Fruit fly (Drosophila melanogaster): ENCODE results near the gene CG3108.

DNA sequence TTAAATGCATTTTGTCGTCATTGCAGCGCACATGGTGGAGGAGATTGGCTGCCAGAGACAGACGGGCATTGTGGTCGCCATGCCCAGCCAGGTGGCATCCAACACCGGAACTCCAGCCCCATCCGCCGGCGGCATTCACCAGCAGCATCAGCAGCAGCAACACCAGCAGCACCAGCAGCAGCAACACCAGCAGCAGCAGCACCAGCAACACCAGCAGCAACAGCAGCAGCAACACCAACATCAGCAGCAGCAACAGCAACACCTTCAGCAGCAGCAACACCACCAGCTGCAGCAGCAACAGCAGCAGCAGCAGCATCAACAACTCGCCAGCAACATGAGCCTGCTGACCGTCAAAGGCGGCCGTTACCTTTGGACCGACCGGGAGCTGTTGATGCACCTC, 28.6 kb downstream of the CG3108 start:
- TF ChIP-seq CG8478 (optimal IDR thresholded peaks at IDR 0.05), result no peak
- no peak for TF ChIP-seq CTCF (optimal IDR thresholded peaks at IDR 0.05)
